Fruit fly (Drosophila melanogaster) Kc167 (cell line): ENCODE data around the gene PhKgamma.

ENCODE experiments used
- Sin3A ChIP-seq: fragments of >200 bp; optimal IDR thresholded peaks from 2 replicates; lab custom pipeline; 2018; ENCODE audit warnings: missing external identifiers
- h ChIP-seq: fragments of >200 bp; optimal IDR thresholded peaks from 3 replicates; lab custom pipeline; 2018; ENCODE audit warnings: missing external identifiers
- insv ChIP-seq: fragments of >200 bp; optimal IDR thresholded peaks from 3 replicates; lab custom pipeline; 2018; ENCODE audit warnings: missing external identifiers
- psq ChIP-seq: fragments of >200 bp; optimal IDR thresholded peaks from 2 replicates; lab custom pipeline; 2017; ENCODE audit warnings: missing external identifiers
- ttk ChIP-seq: sonication (Bioruptor generic); optimal IDR thresholded peaks from 2 replicates; lab custom pipeline; 2017; ENCODE audit warnings: missing external identifiers

DNA sequence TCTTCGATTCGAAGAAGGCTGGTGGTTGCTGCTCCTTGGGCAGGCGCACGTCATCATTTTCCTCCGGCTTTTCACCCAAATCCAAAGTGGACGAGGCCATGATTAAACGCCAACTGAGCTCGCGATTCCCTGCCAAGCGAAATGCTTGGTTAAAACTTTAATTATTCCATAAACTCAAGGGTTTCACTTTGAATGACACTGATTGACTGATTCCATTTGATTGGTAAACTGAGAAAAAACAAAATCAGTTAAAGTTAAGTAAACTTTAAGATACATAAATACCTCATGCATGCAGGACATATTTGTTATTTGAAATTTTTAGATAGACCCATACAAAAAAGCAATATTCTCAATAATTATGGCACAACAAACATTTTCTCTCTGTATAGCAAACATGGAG, 38.9 kb downstream of the PhKgamma start, which contains the start of gene inaF-A:
- no peak for TF ChIP-seq psq (lab: Kevin White, UChicago)
- TF ChIP-seq h = no peak
- TF ChIP-seq Sin3A (lab: Kevin White, UChicago) = no peak
- no peak for TF ChIP-seq insv (lab: Kevin White, UChicago)
- no peak for TF ChIP-seq ttk (lab: Kevin White, UChicago)
